Worm (Caenorhabditis elegans) whole organism, L3 larva: ENCODE data around the gene uev-2.

Experiments
- ceh-82 ChIP-seq: fragments of 150-350 bp; optimal IDR thresholded peaks from 2 replicates; lab custom pipeline; 2014; ENCODE audit warnings: missing biosample characterization, missing genetic modification characterization
- nhr-25 ChIP-seq: sonication (generic microtip); optimal IDR thresholded peaks from 2 replicates; lab custom pipeline; 2017; ENCODE audit warnings: missing biosample characterization, missing genetic modification characterization

DNA sequence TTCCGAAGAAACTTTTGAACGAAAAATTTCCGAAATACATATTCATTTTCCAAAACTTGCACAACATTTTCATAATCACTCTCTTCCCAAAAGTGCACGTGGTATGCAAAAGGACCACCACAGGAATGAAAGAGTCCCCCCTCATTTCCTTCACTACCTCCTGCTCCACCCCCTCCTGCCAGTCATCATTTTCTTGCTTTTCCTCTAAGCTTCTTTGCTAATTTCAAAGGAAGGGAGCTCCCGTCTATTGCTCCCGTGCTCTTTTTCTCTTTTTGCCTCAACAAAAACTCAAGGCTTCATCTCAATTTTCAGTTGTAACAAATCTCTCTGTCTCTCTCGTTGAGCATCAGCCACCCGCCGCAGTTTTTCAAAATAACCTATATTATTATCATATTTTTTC is 10.1 kb upstream of the uev-2 start:
- TF ChIP-seq ceh-82 (tag; lab: Kevin White, UChicago) (no peak), nhr-25 (no peak)
